Fruit fly (Drosophila melanogaster) whole organism, prepupa: ENCODE data around the gene CG43229.

ENCODE experiments used
- Blimp-1 ChIP-seq: fragments of 200-800 bp; sonication (Bioruptor generic); optimal IDR thresholded peaks from 3 replicates; lab custom pipeline; 2017; ENCODE audit warnings: missing biosample characterization, missing genetic modification characterization, mild to moderate bottlenecking, moderate library complexity, missing genetic modification reagents
- CG10631 ChIP-seq: fragments of 200-800 bp; sonication (Bioruptor generic); optimal IDR thresholded peaks from 2 replicates; lab custom pipeline; 2016; ENCODE audit warnings: missing biosample characterization, missing genetic modification characterization
- CG10669 ChIP-seq: fragments of 200-800 bp; sonication (Bioruptor generic); optimal IDR thresholded peaks from 3 replicates; lab custom pipeline; 2018; ENCODE audit warnings: missing biosample characterization, mild to moderate bottlenecking, missing genetic modification characterization, moderate library complexity
- CG11294 ChIP-seq: fragments of 200-800 bp; sonication (Bioruptor generic); IDR thresholded peaks from 2 replicates; pipeline ENCODE4 v1.3.6; 2022; ENCODE audit warnings: missing biosample characterization, missing genetic modification characterization
- CG11762 ChIP-seq: fragments of 200-800 bp; sonication (Bioruptor generic); optimal IDR thresholded peaks from 3 replicates; lab custom pipeline; 2016; ENCODE audit warnings: missing biosample characterization, missing genetic modification characterization; ENCODE audit not compliant: insufficient read depth
- CG11902 ChIP-seq: fragments of 200-800 bp; sonication (Bioruptor generic); optimal IDR thresholded peaks from 3 replicates; lab custom pipeline; 2016; ENCODE audit warnings: missing biosample characterization, missing genetic modification characterization
- CG1621 ChIP-seq: fragments of 200-800 bp; sonication (Bioruptor generic); optimal IDR thresholded peaks from 3 replicates; lab custom pipeline; 2018; ENCODE audit warnings: missing biosample characterization, mild to moderate bottlenecking, missing genetic modification characterization
- CG3032 ChIP-seq: fragments of 200-800 bp; optimal IDR thresholded peaks from 2 replicates; lab custom pipeline; 2019; ENCODE audit warnings: missing biosample characterization, mild to moderate bottlenecking, missing genetic modification characterization, moderate library complexity
- CG34406 ChIP-seq: fragments of 200-800 bp; sonication (Bioruptor generic); optimal IDR thresholded peaks from 3 replicates; lab custom pipeline; 2016; ENCODE audit warnings: missing biosample characterization, missing genetic modification characterization
- CG3919 ChIP-seq: fragments of 200-800 bp; sonication (Bioruptor generic); optimal IDR thresholded peaks from 3 replicates; lab custom pipeline; 2016; ENCODE audit warnings: missing biosample characterization, missing genetic modification characterization
- CG6163 ChIP-seq: fragments of 200-800 bp; sonication (Bioruptor generic); IDR thresholded peaks from 3 replicates; pipeline ENCODE4 v1.3.6; 2022; ENCODE audit warnings: missing biosample characterization, missing genetic modification characterization
- CG6276 ChIP-seq: fragments of 200-800 bp; sonication (Bioruptor generic); optimal IDR thresholded peaks from 2 replicates; lab custom pipeline; 2017; ENCODE audit warnings: missing biosample characterization, mild to moderate bottlenecking, missing genetic modification characterization
- CG6792 ChIP-seq: fragments of 200-800 bp; sonication (Bioruptor generic); optimal IDR thresholded peaks from 3 replicates; lab custom pipeline; 2016; ENCODE audit warnings: missing biosample characterization, missing genetic modification characterization
- CG6808 ChIP-seq: fragments of 200-800 bp; sonication (Bioruptor generic); optimal IDR thresholded peaks from 3 replicates; lab custom pipeline; 2017; ENCODE audit warnings: missing biosample characterization, missing genetic modification characterization, mild to moderate bottlenecking, moderate library complexity, missing genetic modification reagents
- CG7368 ChIP-seq: fragments of 200-800 bp; sonication (Bioruptor generic); optimal IDR thresholded peaks from 3 replicates; lab custom pipeline; 2016; ENCODE audit warnings: missing biosample characterization, missing genetic modification characterization
- CG8319 ChIP-seq: fragments of 200-800 bp; sonication (Bioruptor generic); optimal IDR thresholded peaks from 3 replicates; lab custom pipeline; 2016; ENCODE audit warnings: missing biosample characterization, missing genetic modification characterization
- CG8632 ChIP-seq: fragments of 200-800 bp; sonication (Bioruptor generic); optimal IDR thresholded peaks from 3 replicates; lab custom pipeline; 2016; ENCODE audit warnings: missing biosample characterization, missing genetic modification characterization
- CG9139 ChIP-seq: fragments of 200-800 bp; sonication (Bioruptor generic); optimal IDR thresholded peaks from 3 replicates; lab custom pipeline; 2017; ENCODE audit warnings: missing biosample characterization, mild to moderate bottlenecking, missing genetic modification characterization
- Eip75B ChIP-seq: fragments of 200-800 bp; sonication (Bioruptor generic); optimal IDR thresholded peaks from 3 replicates; lab custom pipeline; 2016; ENCODE audit warnings: missing biosample characterization, missing genetic modification characterization
- Eip78C ChIP-seq: fragments of 200-800 bp; sonication (Bioruptor generic); peaks from one replicate; lab custom pipeline; 2016; ENCODE audit warnings: missing biosample characterization, missing genetic modification characterization
- Eip93F ChIP-seq: fragments of 200-800 bp; sonication (Bioruptor generic); optimal IDR thresholded peaks from 2 replicates; lab custom pipeline; 2016; ENCODE audit warnings: missing biosample characterization, mild to moderate bottlenecking, missing genetic modification characterization
- Ets21C ChIP-seq: fragments of 200-800 bp; sonication (Bioruptor generic); optimal IDR thresholded peaks from 3 replicates; lab custom pipeline; 2016; ENCODE audit warnings: missing biosample characterization, missing genetic modification characterization
- Ets96B ChIP-seq: fragments of 200-800 bp; optimal IDR thresholded peaks from 2 replicates; lab custom pipeline; 2019; ENCODE audit warnings: missing biosample characterization, mild to moderate bottlenecking, missing genetic modification characterization, moderate library complexity
- Gug ChIP-seq: fragments of 200-800 bp; sonication (Bioruptor generic); IDR thresholded peaks from 2 replicates; pipeline ENCODE4 v1.3.6; 2022; ENCODE audit warnings: missing biosample characterization, missing genetic modification characterization
- Hr38 ChIP-seq: sonication (Bioruptor generic); optimal IDR thresholded peaks from 2 replicates; lab custom pipeline; 2016; ENCODE audit warnings: missing biosample characterization, missing genetic modification characterization
- Hr39 ChIP-seq: fragments of 200-800 bp; sonication (Bioruptor generic); optimal IDR thresholded peaks from 2 replicates; lab custom pipeline; 2016; ENCODE audit warnings: missing biosample characterization, missing genetic modification characterization
- Hr4 ChIP-seq: fragments of 200-800 bp; sonication (Bioruptor generic); optimal IDR thresholded peaks from 3 replicates; lab custom pipeline; 2016; ENCODE audit warnings: missing biosample characterization, missing genetic modification characterization
- Lpt ChIP-seq: fragments of 200-800 bp; sonication (Bioruptor generic); optimal IDR thresholded peaks from 3 replicates; lab custom pipeline; 2016; ENCODE audit warnings: missing biosample characterization, missing genetic modification characterization
- Met ChIP-seq: fragments of 200-800 bp; sonication (Bioruptor generic); optimal IDR thresholded peaks from 3 replicates; lab custom pipeline; 2016; ENCODE audit warnings: missing biosample characterization, missing genetic modification characterization
- OdsH ChIP-seq: fragments of 200-800 bp; sonication (Bioruptor generic); optimal IDR thresholded peaks from 3 replicates; lab custom pipeline; 2016; ENCODE audit warnings: missing biosample characterization, missing genetic modification characterization
- Smox ChIP-seq: fragments of 200-800 bp; sonication (Bioruptor generic); optimal IDR thresholded peaks from 3 replicates; lab custom pipeline; 2016; ENCODE audit warnings: missing biosample characterization, missing genetic modification characterization
- Sox102F ChIP-seq: fragments of 200-800 bp; sonication (Bioruptor generic); optimal IDR thresholded peaks from 2 replicates; lab custom pipeline; 2016; ENCODE audit warnings: missing biosample characterization, mild to moderate bottlenecking, missing genetic modification characterization
- cyc ChIP-seq: fragments of 200-800 bp; sonication (Bioruptor generic); optimal IDR thresholded peaks from 3 replicates; lab custom pipeline; 2016; ENCODE audit warnings: missing biosample characterization, missing genetic modification characterization
- dac ChIP-seq: fragments of 200-800 bp; sonication (Bioruptor generic); optimal IDR thresholded peaks from 2 replicates; lab custom pipeline; 2017; ENCODE audit warnings: missing biosample characterization, mild to moderate bottlenecking, missing genetic modification characterization
- dsx ChIP-seq: fragments of 200-800 bp; optimal IDR thresholded peaks from 3 replicates; lab custom pipeline; 2019; ENCODE audit warnings: missing biosample characterization, mild to moderate bottlenecking, missing genetic modification characterization, moderate library complexity; ENCODE audit not compliant: poor library complexity, severe bottlenecking
- eg ChIP-seq: fragments of 200-800 bp; sonication (Bioruptor generic); IDR thresholded peaks from 3 replicates; pipeline ENCODE4 v1.3.6; 2022; ENCODE audit warnings: missing biosample characterization, missing genetic modification characterization
- esn ChIP-seq: fragments of 200-800 bp; sonication (Bioruptor generic); optimal IDR thresholded peaks from 2 replicates; lab custom pipeline; 2016; ENCODE audit warnings: missing biosample characterization, mild to moderate bottlenecking, missing genetic modification characterization, moderate library complexity
- fd85E ChIP-seq: fragments of 200-800 bp; sonication (Bioruptor generic); optimal IDR thresholded peaks from 3 replicates; lab custom pipeline; 2016; ENCODE audit warnings: missing biosample characterization, missing genetic modification characterization
- fkh ChIP-seq: fragments of 200-800 bp; sonication (Bioruptor generic); optimal IDR thresholded peaks from 3 replicates; lab custom pipeline; 2017; ENCODE audit warnings: missing biosample characterization, mild to moderate bottlenecking, missing genetic modification characterization, moderate library complexity
- lz ChIP-seq: fragments of 200-800 bp; sonication (Bioruptor generic); optimal IDR thresholded peaks from 3 replicates; lab custom pipeline; 2016; ENCODE audit warnings: missing biosample characterization, missing genetic modification characterization
- net ChIP-seq: fragments of 200-800 bp; sonication (Bioruptor generic); optimal IDR thresholded peaks from 3 replicates; lab custom pipeline; 2016; ENCODE audit warnings: missing biosample characterization, missing genetic modification characterization
- pdm3 ChIP-seq: fragments of 200-800 bp; sonication (Bioruptor generic); optimal IDR thresholded peaks from 3 replicates; lab custom pipeline; 2016; ENCODE audit warnings: missing biosample characterization, missing genetic modification characterization
- salr ChIP-seq, 2 experiments: fragments of 200-800 bp; sonication (Bioruptor generic); optimal IDR thresholded peaks; 3 replicates each; lab custom pipeline; 2016 to 2018; ENCODE audit warnings: missing biosample characterization in 2 of 2, missing genetic modification characterization in 2 of 2, mild to moderate bottlenecking in 1 of 2
- spab ChIP-seq: fragments of 200-800 bp; sonication (Bioruptor generic); optimal IDR thresholded peaks from 2 replicates; lab custom pipeline; 2017; ENCODE audit warnings: missing biosample characterization, mild to moderate bottlenecking, missing genetic modification characterization, missing genetic modification reagents
- ss ChIP-seq, 2 experiments: fragments of 200-800 bp; sonication (Bioruptor generic); optimal IDR thresholded peaks; 2 replicates in 1 of 2; 3 replicates in 1 of 2; lab custom pipeline; 2017 to 2018; ENCODE audit warnings: mild to moderate bottlenecking in 2 of 2, missing biosample characterization in 2 of 2, missing genetic modification characterization in 2 of 2, moderate library complexity in 1 of 2
- topi ChIP-seq: fragments of 200-800 bp; sonication (Bioruptor generic); optimal IDR thresholded peaks from 3 replicates; lab custom pipeline; 2016; ENCODE audit warnings: missing biosample characterization, missing genetic modification characterization

The CG43229 gene

DNA sequence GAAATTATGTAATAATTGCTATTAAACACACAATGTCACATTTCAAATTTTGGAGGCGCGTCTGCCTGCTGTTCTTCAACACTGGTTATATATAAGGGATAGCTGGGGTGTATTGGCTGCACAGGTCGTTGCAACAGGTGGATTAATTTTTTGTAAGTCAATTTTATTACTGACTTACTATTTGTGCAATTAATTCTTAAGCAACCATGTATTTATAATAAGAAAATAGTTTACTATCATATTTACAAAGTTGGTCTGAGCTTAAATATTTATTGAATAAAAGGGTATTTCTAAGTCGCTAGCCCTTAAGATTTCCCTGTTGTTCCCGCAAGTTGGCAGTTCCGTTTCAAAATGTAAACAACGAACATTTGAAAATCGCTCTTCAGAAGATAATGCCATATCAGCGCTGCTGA lies 45.5 kb upstream of the CG43229 start, which contains the start of gene RhoGAP16F (continued):
- TF ChIP-seq Hr38 (GFP tag; lab: Kevin White, UChicago) (no peak), topi (peak; percentile 87), Gug (GFP tag; lab: Robert Waterston, UW) (peak; percentile 71), dac (peak; percentile 70), lz (GFP tag; lab: Kevin White, UChicago) (peak; percentile 88), CG6276 (GFP tag; lab: Kevin White, UChicago) (peak; percentile 45), Eip75B (GFP tag; lab: Kevin White, UChicago) (peak; percentile 75), CG34406 (GFP tag; lab: Kevin White, UChicago) (peak; percentile 81), Eip78C (GFP tag; lab: Kevin White, UChicago) (peak; percentile 90), Hr39 (GFP tag; lab: Kevin White, UChicago) (peak; percentile 82), CG8319 (GFP tag; lab: Kevin White, UChicago) (peak; percentile 68), Smox (GFP tag; lab: Kevin White, UChicago) (peak; percentile 87), CG11294 (GFP tag; lab: Robert Waterston, UW) (peak; percentile 56; the same call in 1 of the 2 replicates), CG10631 (peak; percentile 76), Sox102F (GFP tag; lab: Kevin White, UChicago) (peak; percentile 80), CG8632 (GFP tag; lab: Kevin White, UChicago) (peak; percentile 74), CG6808 (GFP tag; lab: Kevin White, UChicago) (peak; percentile 65), CG9139 (GFP tag; lab: Kevin White, UChicago) (peak; percentile 47), net (GFP tag; lab: Kevin White, UChicago) (peak; percentile 65), OdsH (peak; percentile 85), Ets21C (GFP tag; lab: Kevin White, UChicago) (peak; percentile 76), cyc (GFP tag; lab: Kevin White, UChicago) (peak; percentile 85), Eip93F (GFP tag; lab: Kevin White, UChicago) (peak; percentile 40), CG1621 (peak; percentile 53), dsx (peak; percentile 65), salr (GFP tag; optimal IDR thresholded peaks at IDR 0.05; lab: Kevin White, UChicago) (peak; percentile 36 to 50), Lpt (GFP tag; lab: Kevin White, UChicago) (peak; percentile 63), CG10669 (GFP tag; lab: Kevin White, UChicago) (peak; percentile 74), Met (peak; percentile 87), CG11762 (GFP tag; lab: Kevin White, UChicago) (peak; percentile 61), fd85E (GFP tag; lab: Kevin White, UChicago) (peak; percentile 38), CG3032 (peak; percentile 70), CG7368 (GFP tag; lab: Kevin White, UChicago) (peak; percentile 62)

DNA sequence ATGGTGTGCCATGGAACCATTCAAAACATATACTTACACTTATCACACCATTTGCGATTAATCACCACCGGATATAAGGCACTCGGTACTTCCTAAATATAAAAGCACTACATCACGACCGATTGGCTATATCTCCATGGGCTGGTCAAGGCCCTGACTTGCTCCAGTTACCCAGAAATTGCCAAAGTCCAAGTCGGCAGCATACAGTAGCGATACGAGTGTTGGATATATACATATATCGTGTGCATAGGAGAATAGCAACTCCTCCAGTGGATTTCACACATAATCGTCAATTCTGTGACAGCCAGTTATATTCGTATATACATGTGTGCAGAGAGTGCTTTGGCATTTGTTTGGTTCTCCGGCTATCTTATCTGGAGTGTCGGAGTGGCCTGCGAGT lies 44.2 kb upstream of the CG43229 start:
- peak; percentile 24 for TF ChIP-seq Eip78C (GFP tag; lab: Kevin White, UChicago)
- no peak for TF ChIP-seq Smox (GFP tag; lab: Kevin White, UChicago)

DNA sequence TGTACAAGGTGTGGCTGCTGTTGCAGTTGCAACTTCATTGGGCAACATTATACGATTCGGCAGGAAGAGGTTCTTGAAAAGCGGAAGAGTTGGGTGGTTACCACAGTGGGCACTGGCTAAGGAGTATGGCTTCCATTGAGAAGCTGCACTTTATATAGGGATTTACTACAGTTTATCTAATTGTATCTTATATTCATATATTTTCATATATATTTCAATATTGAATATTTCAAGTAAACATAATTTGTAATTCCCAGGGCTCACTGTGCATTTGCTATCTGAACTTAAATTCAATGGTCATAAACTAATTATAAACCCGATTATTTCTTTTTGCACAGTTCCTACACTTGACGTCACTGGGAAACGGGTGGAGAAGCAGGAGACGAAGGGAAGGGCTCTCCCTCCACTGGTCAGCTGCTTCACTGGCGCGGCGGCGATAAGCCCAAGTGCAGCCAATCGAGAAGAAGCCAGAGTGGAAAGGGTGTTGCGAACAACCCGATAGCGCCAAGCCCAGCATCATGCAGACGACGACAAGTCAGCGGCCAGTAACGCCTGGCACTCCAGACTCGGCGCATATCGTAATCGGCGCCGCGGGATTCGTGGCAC lies 43.5 kb upstream of the CG43229 start:
- TF ChIP-seq ss (GFP tag; optimal IDR thresholded peaks at IDR 0.05; lab: Kevin White, UChicago): no peak
- peak; percentile 19 for TF ChIP-seq cyc (GFP tag; lab: Kevin White, UChicago)
- peak; percentile 49 for TF ChIP-seq CG10631
- peak; percentile 51 for TF ChIP-seq Ets96B (tag; lab: Kevin White, UChicago)
- no peak for TF ChIP-seq Blimp-1
- TF ChIP-seq CG11294 (GFP tag; lab: Robert Waterston, UW): 0 out of 2 replicates have a peak, but pooled peaks have one; percentile 8
- no peak for TF ChIP-seq dsx
- peak; percentile 5 for TF ChIP-seq spab (GFP tag; lab: Kevin White, UChicago)
- peak; percentile 42; the same call in 1 of the 3 replicates for TF ChIP-seq eg (GFP tag; lab: Robert Waterston, UW)
- peak; percentile 6 for TF ChIP-seq CG11902
- no peak for TF ChIP-seq CG8319 (GFP tag; lab: Kevin White, UChicago)
- peak; percentile 29 for TF ChIP-seq CG8632 (GFP tag; lab: Kevin White, UChicago)
- no peak for TF ChIP-seq Eip93F (GFP tag; lab: Kevin White, UChicago)
- peak; percentile 51 for TF ChIP-seq esn (GFP tag; lab: Kevin White, UChicago)
- peak; percentile 46 for TF ChIP-seq CG6792 (GFP tag; lab: Kevin White, UChicago)
- TF ChIP-seq fkh: no peak
- TF ChIP-seq CG6163: peak; percentile 53; the same call in 2 of the 3 replicates
- peak; percentile 56 for TF ChIP-seq CG6808 (GFP tag; lab: Kevin White, UChicago)
- TF ChIP-seq CG7368 (GFP tag; lab: Kevin White, UChicago): peak; percentile 31
- TF ChIP-seq Eip75B (GFP tag; lab: Kevin White, UChicago): peak; percentile 29
- peak; percentile 53 for TF ChIP-seq CG3919 (GFP tag; lab: Kevin White, UChicago)
- TF ChIP-seq pdm3 (GFP tag; lab: Kevin White, UChicago): peak; percentile 38
- TF ChIP-seq Hr4 (GFP tag; lab: Kevin White, UChicago): peak; percentile 30
- TF ChIP-seq dac: no peak
